Worm (Caenorhabditis elegans) whole organism, L1 larva: ENCODE results near the gene W04E12.5.

Source experiments
- C04F5.9 ChIP-seq: sonication (generic microtip); optimal IDR thresholded peaks from 2 replicates; lab custom pipeline; 2016; ENCODE audit warnings: missing genetic modification characterization, missing compliant biosample characterization
- aly-2 ChIP-seq: fragments of 150-350 bp; optimal IDR thresholded peaks from 2 replicates; lab custom pipeline; 2014; ENCODE audit warnings: missing biosample characterization, missing genetic modification characterization
- ceh-63 ChIP-seq: fragments of 200-800 bp; sonication (Bioruptor generic); optimal IDR thresholded peaks from 2 replicates; lab custom pipeline; 2018; ENCODE audit warnings: mild to moderate bottlenecking, missing genetic modification characterization, missing compliant biosample characterization
- ceh-82 ChIP-seq, 3 experiments: fragments of 150-350 bp in 1 of 3; sonication (generic microtip) in 2 of 3; optimal IDR thresholded peaks; 2 replicates each; lab custom pipeline; 2014 to 2017; ENCODE audit warnings: missing biosample characterization in 3 of 3, missing genetic modification characterization in 3 of 3
- ces-1 ChIP-seq: fragments of 150-350 bp; optimal IDR thresholded peaks from 2 replicates; lab custom pipeline; 2014; ENCODE audit warnings: missing biosample characterization, missing genetic modification reagents, missing genetic modification characterization
- fos-1 ChIP-seq: fragments of 150-350 bp; optimal IDR thresholded peaks from 2 replicates; lab custom pipeline; 2014; ENCODE audit warnings: missing biosample characterization, missing genetic modification characterization
- hlh-4 ChIP-seq: sonication (generic microtip); optimal IDR thresholded peaks from 2 replicates; lab custom pipeline; 2016; ENCODE audit warnings: mild to moderate bottlenecking, missing genetic modification characterization, missing compliant biosample characterization
- hpl-2 ChIP-seq: fragments of 150-350 bp; optimal IDR thresholded peaks from 2 replicates; lab custom pipeline; 2014; ENCODE audit warnings: missing biosample characterization, missing genetic modification reagents, missing genetic modification characterization
- lin-39 ChIP-seq: fragments of 150-350 bp; optimal IDR thresholded peaks from 2 replicates; lab custom pipeline; 2014; ENCODE audit warnings: missing biosample characterization, missing genetic modification reagents, missing genetic modification characterization
- nhr-237 ChIP-seq: fragments of 150-350 bp; optimal IDR thresholded peaks from 2 replicates; lab custom pipeline; 2014; ENCODE audit warnings: missing biosample characterization, missing genetic modification characterization
- nhr-76 ChIP-seq: sonication (generic microtip); optimal IDR thresholded peaks from 2 replicates; lab custom pipeline; 2017; ENCODE audit warnings: missing biosample characterization, missing genetic modification characterization
- sox-4 ChIP-seq: sonication (generic microtip); optimal IDR thresholded peaks from 2 replicates; lab custom pipeline; 2016; ENCODE audit warnings: missing genetic modification characterization, missing compliant biosample characterization
- unc-62 ChIP-seq: fragments of 150-350 bp; optimal IDR thresholded peaks from 2 replicates; lab custom pipeline; 2014; ENCODE audit warnings: missing biosample characterization, missing genetic modification reagents, missing genetic modification characterization
- ztf-4 ChIP-seq: fragments of 150-350 bp; optimal IDR thresholded peaks from 2 replicates; lab custom pipeline; 2014; ENCODE audit warnings: missing biosample characterization, missing genetic modification characterization

ce11 chrV:19718660-19719059 is 27.3 kb upstream of the W04E12.5 start:
- TF ChIP-seq ces-1 (GFP tag; lab: Kevin White, UChicago) (no peak), hpl-2 (GFP tag; lab: Kevin White, UChicago) (no peak), sox-4 (tag; lab: Kevin White, UChicago) (no peak), aly-2 (tag; lab: Kevin White, UChicago) (no peak), lin-39 (tag; lab: Kevin White, UChicago) (no peak), ztf-4 (tag; lab: Kevin White, UChicago) (no peak), nhr-237 (tag; lab: Kevin White, UChicago) (no peak), C04F5.9 (tag; lab: Kevin White, UChicago) (no peak), unc-62 (no peak), hlh-4 (tag; lab: Kevin White, UChicago) (no peak), ceh-63 (GFP tag; lab: Kevin White, UChicago) (no peak), nhr-76 (tag; lab: Kevin White, UChicago) (no peak), ceh-82 (tag; optimal IDR thresholded peaks at IDR 0.05; lab: Kevin White, UChicago) (no peak), fos-1 (tag; lab: Kevin White, UChicago) (no peak)
